Worm (Caenorhabditis elegans) whole organism, young adult: ENCODE data around the gene C52E4.12.

Experiments used
- B0035.1 ChIP-seq: sonication (generic microtip); optimal IDR thresholded peaks from 2 replicates; lab custom pipeline; 2016; ENCODE audit warnings: missing genetic modification characterization, mild to moderate bottlenecking, missing compliant biosample characterization, missing genotype, missing genetic modification reagents
- F10E7.11 ChIP-seq: sonication (generic microtip); optimal IDR thresholded peaks from 2 replicates; lab custom pipeline; 2017; ENCODE audit warnings: mild to moderate bottlenecking, missing genetic modification characterization, moderate library complexity, missing compliant biosample characterization
- F55B11.4 ChIP-seq: sonication (generic microtip); optimal IDR thresholded peaks from 2 replicates; lab custom pipeline; 2016; ENCODE audit warnings: missing compliant biosample characterization, missing genetic modification characterization, borderline replicate concordance; ENCODE audit not compliant: insufficient read depth
- T26A5.8 ChIP-seq: sonication (generic microtip); optimal IDR thresholded peaks from 2 replicates; lab custom pipeline; 2016; ENCODE audit warnings: missing genetic modification characterization, missing compliant biosample characterization
- ZK185.1 ChIP-seq: sonication (generic microtip); optimal IDR thresholded peaks from 2 replicates; lab custom pipeline; 2016; ENCODE audit warnings: mild to moderate bottlenecking, missing genetic modification characterization, missing compliant biosample characterization; ENCODE audit not compliant: poor library complexity, severe bottlenecking
- akir-1 ChIP-seq: fragments of 200-800 bp; sonication (Bioruptor generic); optimal IDR thresholded peaks from 2 replicates; lab custom pipeline; 2018; ENCODE audit warnings: mild to moderate bottlenecking, missing genetic modification characterization, moderate library complexity, missing compliant biosample characterization
- ama-1 ChIP-seq, 3 experiments: fragments of 150-350 bp in 1 of 3; sonication (generic microtip) in 2 of 3; optimal IDR thresholded peaks; 2 replicates each; lab custom pipeline; 2014 to 2018; ENCODE audit warnings: missing biosample characterization in 2 of 3, missing genetic modification characterization in 2 of 3, missing genetic modification reagents in 2 of 3
- aptf-3 ChIP-seq: fragments of 200-800 bp; sonication (Bioruptor generic); IDR thresholded peaks from 2 replicates; pipeline ENCODE4 v1.3.6; 2022; ENCODE audit warnings: missing genetic modification characterization, missing compliant biosample characterization
- attf-6 ChIP-seq: fragments of 200-800 bp; sonication (Bioruptor generic); IDR thresholded peaks from 2 replicates; pipeline ENCODE4 v1.3.6; 2022; ENCODE audit warnings: missing genetic modification reagents, missing genetic modification characterization, missing compliant biosample characterization
- ccch-3 ChIP-seq: fragments of 200-800 bp; sonication (Bioruptor generic); optimal IDR thresholded peaks from 2 replicates; lab custom pipeline; 2018; ENCODE audit warnings: mild to moderate bottlenecking, missing genetic modification characterization, missing compliant biosample characterization
- ceh-100 ChIP-seq: fragments of 200-800 bp; sonication (Bioruptor generic); IDR thresholded peaks from 2 replicates; pipeline ENCODE4 v1.3.6; 2022; ENCODE audit warnings: missing genetic modification reagents, missing genetic modification characterization, missing compliant biosample characterization
- ceh-27 ChIP-seq: fragments of 200-800 bp; sonication (Bioruptor generic); optimal IDR thresholded peaks from 2 replicates; lab custom pipeline; 2018; ENCODE audit warnings: mild to moderate bottlenecking, missing genetic modification characterization, moderate library complexity, missing compliant biosample characterization
- ceh-40 ChIP-seq: fragments of 200-800 bp; sonication (Bioruptor generic); IDR thresholded peaks from 2 replicates; pipeline ENCODE4 v1.3.6; 2022; ENCODE audit warnings: missing genetic modification characterization, missing compliant biosample characterization
- ceh-58 ChIP-seq: fragments of 200-800 bp; sonication (Bioruptor generic); IDR thresholded peaks from 2 replicates; pipeline ENCODE4 v1.3.6; 2022; ENCODE audit warnings: missing genetic modification characterization, missing compliant biosample characterization
- ceh-79 ChIP-seq: sonication (generic microtip); optimal IDR thresholded peaks from 2 replicates; lab custom pipeline; 2017; ENCODE audit warnings: mild to moderate bottlenecking, missing genetic modification characterization, missing compliant biosample characterization
- efl-1 ChIP-seq: fragments of 150-350 bp; optimal IDR thresholded peaks from 2 replicates; lab custom pipeline; 2014; ENCODE audit warnings: missing biosample characterization, missing genetic modification reagents, missing genetic modification characterization
- him-1 ChIP-seq: sonication (generic microtip); optimal IDR thresholded peaks from 2 replicates; lab custom pipeline; 2016; ENCODE audit warnings: missing genotype, missing genetic modification reagents, missing genetic modification characterization, missing compliant biosample characterization
- hlh-12 ChIP-seq: sonication (generic microtip); optimal IDR thresholded peaks from 2 replicates; lab custom pipeline; 2016; ENCODE audit warnings: missing genetic modification characterization, missing compliant biosample characterization
- hmg-20 ChIP-seq: fragments of 200-800 bp; sonication (Bioruptor generic); IDR thresholded peaks from 2 replicates; pipeline ENCODE4 v1.3.6; 2022; ENCODE audit warnings: missing genetic modification reagents, missing genetic modification characterization, missing compliant biosample characterization
- hrde-1 ChIP-seq: sonication (generic microtip); optimal IDR thresholded peaks from 2 replicates; lab custom pipeline; 2016; ENCODE audit warnings: missing genetic modification characterization, mild to moderate bottlenecking, missing compliant biosample characterization, moderate library complexity, missing genotype, missing genetic modification reagents, borderline replicate concordance
- hsf-1 ChIP-seq: fragments of 200-800 bp; sonication (Bioruptor generic); IDR thresholded peaks from 2 replicates; pipeline ENCODE4 v1.3.6; 2022; ENCODE audit warnings: missing genetic modification reagents, missing genetic modification characterization, missing compliant biosample characterization
- lag-1 ChIP-seq: fragments of 200-800 bp; sonication (Bioruptor generic); IDR thresholded peaks from 2 replicates; pipeline ENCODE4 v1.3.6; 2022; ENCODE audit warnings: missing genetic modification reagents, missing genetic modification characterization, missing compliant biosample characterization
- let-526 ChIP-seq: fragments of 200-800 bp; sonication (Bioruptor generic); IDR thresholded peaks from 2 replicates; pipeline ENCODE4 v1.3.6; 2022; ENCODE audit warnings: missing genetic modification reagents, missing genetic modification characterization, missing compliant biosample characterization
- let-607 ChIP-seq, 2 experiments: fragments of 200-800 bp in 1 of 2; sonication (Bioruptor generic) in 1 of 2; sonication (generic microtip) in 1 of 2; optimal IDR thresholded peaks; 2 replicates each; lab custom pipeline; 2016 to 2018; ENCODE audit warnings: mild to moderate bottlenecking in 2 of 2, missing compliant biosample characterization in 2 of 2, missing genetic modification characterization in 2 of 2, moderate library complexity in 2 of 2, missing genotype in 1 of 2
- lin-26 ChIP-seq: fragments of 200-800 bp; sonication (Bioruptor generic); IDR thresholded peaks from 2 replicates; pipeline ENCODE4 v1.3.6; 2022; ENCODE audit warnings: missing genetic modification reagents, missing genetic modification characterization, missing compliant biosample characterization
- lin-35 ChIP-seq, 3 experiments: fragments of 150-350 bp in 2 of 3; sonication (generic microtip) in 1 of 3; optimal IDR thresholded peaks; 2 replicates each; lab custom pipeline; 2014 to 2018; ENCODE audit warnings: missing biosample characterization in 3 of 3, missing genetic modification characterization in 3 of 3, missing genetic modification reagents in 3 of 3
- lir-1 ChIP-seq: fragments of 200-800 bp; sonication (Bioruptor generic); conservative IDR thresholded peaks from 2 replicates; pipeline ENCODE4 v1.3.6; 2022; ENCODE audit warnings: missing genetic modification reagents, missing genetic modification characterization, missing compliant biosample characterization
- madf-8 ChIP-seq: fragments of 200-800 bp; sonication (Bioruptor generic); conservative IDR thresholded peaks from 2 replicates; pipeline ENCODE4 v1.3.6; 2022; ENCODE audit warnings: missing genetic modification reagents, missing genetic modification characterization, missing compliant biosample characterization
- mel-28 ChIP-seq: sonication (generic microtip); optimal IDR thresholded peaks from 2 replicates; lab custom pipeline; 2016; ENCODE audit warnings: borderline replicate concordance, mild to moderate bottlenecking, missing genetic modification characterization, missing compliant biosample characterization
- mes-4 ChIP-seq: sonication (generic microtip); optimal IDR thresholded peaks from 2 replicates; lab custom pipeline; 2016; ENCODE audit warnings: missing genotype, missing genetic modification characterization, missing compliant biosample characterization
- mxl-1 ChIP-seq: sonication (generic microtip); optimal IDR thresholded peaks from 2 replicates; lab custom pipeline; 2016; ENCODE audit warnings: missing genetic modification characterization, missing compliant biosample characterization
- nhr-120 ChIP-seq: fragments of 200-800 bp; sonication (Bioruptor generic); IDR thresholded peaks from 2 replicates; pipeline ENCODE4 v1.3.6; 2022; ENCODE audit warnings: missing genetic modification characterization, missing compliant biosample characterization
- rcor-1 ChIP-seq: fragments of 200-800 bp; sonication (Bioruptor generic); IDR thresholded peaks from 2 replicates; pipeline ENCODE4 v1.3.6; 2022; ENCODE audit warnings: missing genetic modification reagents, missing genetic modification characterization, missing compliant biosample characterization
- rpc-1 ChIP-seq, 2 experiments: fragments of 150-350 bp in 1 of 2; sonication (generic microtip) in 1 of 2; optimal IDR thresholded peaks; 2 replicates each; lab custom pipeline; 2014 to 2018; ENCODE audit warnings: missing biosample characterization in 1 of 2, missing genetic modification characterization in 1 of 2, missing genetic modification reagents in 1 of 2, missing genotype in 1 of 2
- snpc-1.1 ChIP-seq: sonication (generic microtip); optimal IDR thresholded peaks from 2 replicates; lab custom pipeline; 2017; ENCODE audit warnings: missing genetic modification characterization, mild to moderate bottlenecking, missing compliant biosample characterization, antibody characterized with exemption, moderate library complexity, missing genotype, missing genetic modification reagents; ENCODE audit not compliant: insufficient read depth
- snpc-3.4 ChIP-seq: sonication (generic microtip); optimal IDR thresholded peaks from 2 replicates; lab custom pipeline; 2017; ENCODE audit warnings: missing genetic modification characterization, mild to moderate bottlenecking, missing compliant biosample characterization, antibody characterized with exemption, moderate library complexity, missing genotype, missing genetic modification reagents
- tbx-9 ChIP-seq: sonication (generic microtip); optimal IDR thresholded peaks from 2 replicates; lab custom pipeline; 2016; ENCODE audit warnings: borderline replicate concordance, missing genetic modification characterization, inconsistent platforms, missing compliant biosample characterization
- unc-62 ChIP-seq: fragments of 150-350 bp; optimal IDR thresholded peaks from 2 replicates; lab custom pipeline; 2014; ENCODE audit warnings: missing biosample characterization, missing genetic modification reagents, missing genetic modification characterization
- zfh-2 ChIP-seq: fragments of 200-800 bp; sonication (Bioruptor generic); conservative IDR thresholded peaks from 2 replicates; pipeline ENCODE4 v1.3.6; 2022; ENCODE audit warnings: missing genetic modification reagents, missing genetic modification characterization, missing compliant biosample characterization
- zim-3 ChIP-seq: sonication (generic microtip); optimal IDR thresholded peaks from 2 replicates; lab custom pipeline; 2017; ENCODE audit warnings: mild to moderate bottlenecking, missing genetic modification characterization, moderate library complexity, missing compliant biosample characterization
- ztf-22 ChIP-seq: fragments of 200-800 bp; sonication (Bioruptor generic); optimal IDR thresholded peaks from 2 replicates; lab custom pipeline; 2018; ENCODE audit warnings: mild to moderate bottlenecking, missing genetic modification characterization, moderate library complexity, missing compliant biosample characterization
- ztf-26 ChIP-seq: sonication (generic microtip); optimal IDR thresholded peaks from 2 replicates; lab custom pipeline; 2017; ENCODE audit warnings: missing genetic modification characterization, missing compliant biosample characterization
- ztf-3 ChIP-seq: fragments of 200-800 bp; sonication (Bioruptor generic); optimal IDR thresholded peaks from 2 replicates; lab custom pipeline; 2018; ENCODE audit warnings: mild to moderate bottlenecking, missing genetic modification characterization, missing compliant biosample characterization
- ztf-6 ChIP-seq: fragments of 200-800 bp; sonication (Bioruptor generic); IDR thresholded peaks from 2 replicates; pipeline ENCODE4 v1.3.6; 2022; ENCODE audit warnings: missing genetic modification reagents, missing genetic modification characterization, missing compliant biosample characterization

C52E4.12 gene

DNA sequence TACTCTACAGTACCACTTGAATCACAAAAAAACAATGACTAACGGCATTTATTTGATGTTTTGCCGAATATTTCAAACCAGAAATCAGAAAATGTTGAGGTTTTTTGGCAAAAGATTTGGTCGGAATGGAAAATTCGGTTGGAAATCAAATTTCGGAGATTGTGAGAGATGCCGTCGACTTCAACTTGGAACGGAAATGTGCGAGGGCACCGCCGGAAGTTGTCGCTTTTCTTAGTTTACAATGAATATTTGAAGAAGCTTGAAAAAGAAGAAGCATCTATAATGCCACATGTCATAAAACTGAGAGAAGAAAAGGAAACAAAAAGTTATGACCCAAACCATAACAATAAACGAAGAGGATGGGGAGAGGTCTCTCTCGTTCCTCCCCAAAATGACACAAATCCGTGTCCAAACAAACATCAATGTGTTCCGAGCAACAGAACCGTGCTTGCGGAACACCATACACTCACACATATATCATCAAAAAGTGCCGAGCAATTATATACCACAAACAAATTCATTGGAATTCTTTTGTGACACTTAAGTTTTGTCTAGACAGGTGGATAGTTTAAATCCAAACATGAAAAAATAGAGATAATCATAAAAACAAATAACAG is 5.3 kb upstream of the C52E4.12 start (continued):
- TF ChIP-seq mes-4 (tag; lab: Kevin White, UChicago) (no peak), lag-1 (GFP tag; lab: Robert Waterston, UW) (no peak), let-526 (GFP tag; lab: Robert Waterston, UW) (no peak), ceh-40 (0 out of 2 replicates have a peak, but pooled peaks have one; percentile 51), ceh-100 (GFP tag; lab: Robert Waterston, UW) (no peak), let-607 (tag; optimal IDR thresholded peaks at IDR 0.05; lab: Kevin White, UChicago) (no peak), zim-3 (tag; lab: Kevin White, UChicago) (no peak), hsf-1 (peak; percentile 37; the same call in 1 of the 2 replicates), snpc-1.1 (no peak), ceh-58 (GFP tag; lab: Robert Waterston, UW) (no peak), ceh-27 (GFP tag; lab: Kevin White, UChicago) (no peak), snpc-3.4 (tag; lab: Kevin White, UChicago) (no peak), zfh-2 (no peak), lin-26 (no peak), rpc-1 (optimal IDR thresholded peaks at IDR 0.05; lab: Kevin White, UChicago) (no peak), rpc-1 (tag; optimal IDR thresholded peaks at IDR 0.05; lab: Kevin White, UChicago) (no peak), akir-1 (GFP tag; lab: Kevin White, UChicago) (no peak), hlh-12 (tag; lab: Kevin White, UChicago) (no peak), ztf-3 (no peak), mel-28 (no peak), lin-35 (GFP tag; optimal IDR thresholded peaks at IDR 0.05; lab: Kevin White, UChicago) (peak in 1 of 3 experiments; percentile 18), lir-1 (GFP tag; lab: Robert Waterston, UW) (no peak), hrde-1 (tag; lab: Kevin White, UChicago) (peak; percentile 66), ztf-22 (no peak), efl-1 (GFP tag; lab: Kevin White, UChicago) (no peak), ztf-6 (no peak), hmg-20 (GFP tag; lab: Robert Waterston, UW) (0 out of 2 replicates have a peak, but pooled peaks have one; percentile 14), ccch-3 (GFP tag; lab: Kevin White, UChicago) (no peak), rcor-1 (GFP tag; lab: Robert Waterston, UW) (no peak), F10E7.11 (tag; lab: Kevin White, UChicago) (no peak), T26A5.8 (tag; lab: Kevin White, UChicago) (no peak), aptf-3 (GFP tag; lab: Robert Waterston, UW) (no peak), ceh-79 (tag; lab: Kevin White, UChicago) (no peak), tbx-9 (no peak), him-1 (tag; lab: Kevin White, UChicago) (no peak), ztf-26 (tag; lab: Kevin White, UChicago) (no peak), mxl-1 (no peak), F55B11.4 (no peak), unc-62 (GFP tag; lab: Kevin White, UChicago) (no peak), madf-8 (GFP tag; lab: Robert Waterston, UW) (no peak), attf-6 (0 out of 2 replicates have a peak, but pooled peaks have one; percentile 17), ama-1 (optimal IDR thresholded peaks at IDR 0.05; lab: Kevin White, UChicago) (no peak), ama-1 (GFP tag; optimal IDR thresholded peaks at IDR 0.05; lab: Kevin White, UChicago) (no peak), nhr-120 (GFP tag; lab: Robert Waterston, UW) (no peak), ZK185.1 (tag; lab: Kevin White, UChicago) (no peak), B0035.1 (tag; lab: Kevin White, UChicago) (no peak)
